Fruit fly (Drosophila melanogaster): ENCODE data around the gene CG12268.

Gene CG12268

dm6 chr3R:23921701-23922501 lies 26.3 kb downstream of the CG12268 start (continued):
- TF ChIP-seq CG32006 (GFP tag; optimal IDR thresholded peaks at IDR 0.05): peak; percentile 76
- TF ChIP-seq esn (GFP tag; optimal IDR thresholded peaks at IDR 0.05): no peak
- no peak for TF ChIP-seq cyc (GFP tag; optimal IDR thresholded peaks at IDR 0.05)
- peak; percentile 60; the same call in 2 of the 3 replicates for TF ChIP-seq CG6163 (GFP tag; IDR thresholded peaks at IDR 0.05)
- no peak for TF ChIP-seq Lpt (GFP tag; optimal IDR thresholded peaks at IDR 0.05)
- TF ChIP-seq CG8632 (GFP tag; optimal IDR thresholded peaks at IDR 0.05): peak; percentile 30
- TF ChIP-seq CG7368 (GFP tag; optimal IDR thresholded peaks at IDR 0.05): peak; percentile 47
- TF ChIP-seq CG10669 (GFP tag; optimal IDR thresholded peaks at IDR 0.05): peak; percentile 49
- TF ChIP-seq CG3032 (tag; optimal IDR thresholded peaks at IDR 0.05): peak; percentile 47
- no peak for TF ChIP-seq CG8319 (GFP tag; optimal IDR thresholded peaks at IDR 0.05)
- peak; percentile 69 for TF ChIP-seq Hr4 (GFP tag; optimal IDR thresholded peaks at IDR 0.05)
- TF ChIP-seq CG6792 (GFP tag; optimal IDR thresholded peaks at IDR 0.05): peak; percentile 26
- no peak for TF ChIP-seq spab (GFP tag; optimal IDR thresholded peaks at IDR 0.05)
- TF ChIP-seq fd59A (GFP tag; optimal IDR thresholded peaks at IDR 0.05): no peak
- TF ChIP-seq fkh (GFP tag; optimal IDR thresholded peaks at IDR 0.05): peak; percentile 92
- no peak for TF ChIP-seq fd85E (GFP tag; optimal IDR thresholded peaks at IDR 0.05)
- TF ChIP-seq net (GFP tag; optimal IDR thresholded peaks at IDR 0.05): peak; percentile 26
- TF ChIP-seq CG34406 (GFP tag; optimal IDR thresholded peaks at IDR 0.05): peak; percentile 12
- TF ChIP-seq CG3919 (GFP tag; optimal IDR thresholded peaks at IDR 0.05): peak; percentile 42
- peak; percentile 12 for TF ChIP-seq CG11902 (GFP tag; optimal IDR thresholded peaks at IDR 0.05)
- TF ChIP-seq pdm3 (GFP tag; optimal IDR thresholded peaks at IDR 0.05): peak; percentile 31
- no peak for TF ChIP-seq Eip93F (GFP tag; optimal IDR thresholded peaks at IDR 0.05)
- TF ChIP-seq Sox15 (GFP tag; optimal IDR thresholded peaks at IDR 0.05): no peak
- TF ChIP-seq eg (GFP tag; IDR thresholded peaks at IDR 0.05): peak; percentile 81
- no peak for TF ChIP-seq Blimp-1 (GFP tag; optimal IDR thresholded peaks at IDR 0.05)
- TF ChIP-seq CG6276 (GFP tag; optimal IDR thresholded peaks at IDR 0.05): no peak
- TF ChIP-seq achi (GFP tag; optimal IDR thresholded peaks at IDR 0.05): peak; percentile 61

dm6 chr3R:23920874-23921539 lies 27.2 kb downstream of the CG12268 start:
- TF ChIP-seq CG8119 (GFP tag; IDR thresholded peaks at IDR 0.05) (peak; percentile 37; the same call in 2 of the 3 replicates), CG34406 (GFP tag; optimal IDR thresholded peaks at IDR 0.05) (peak; percentile 45), Lpt (GFP tag; optimal IDR thresholded peaks at IDR 0.05) (no peak), CG6792 (GFP tag; optimal IDR thresholded peaks at IDR 0.05) (peak; percentile 22), CG7368 (GFP tag; optimal IDR thresholded peaks at IDR 0.05) (peak; percentile 49), ss (GFP tag; optimal IDR thresholded peaks at IDR 0.05) (peak; percentile 13 to 55), salr (GFP tag; optimal IDR thresholded peaks at IDR 0.05) (peak in 1 of 2 experiments; percentile 59), svp (GFP tag) (peak; percentile 79), pdm3 (GFP tag; optimal IDR thresholded peaks at IDR 0.05) (peak; percentile 48), achi (GFP tag; optimal IDR thresholded peaks at IDR 0.05) (peak; percentile 32), eg (GFP tag; IDR thresholded peaks at IDR 0.05) (peak; percentile 74), Eip75B (GFP tag; optimal IDR thresholded peaks at IDR 0.05) (peak; percentile 6), CG8632 (GFP tag; optimal IDR thresholded peaks at IDR 0.05) (peak; percentile 10), OdsH (GFP tag; optimal IDR thresholded peaks at IDR 0.05) (no peak), CG6854 (GFP tag; optimal IDR thresholded peaks at IDR 0.05) (no peak), acj6 (GFP tag; optimal IDR thresholded peaks at IDR 0.05) (peak; percentile 42), cyc (GFP tag; optimal IDR thresholded peaks at IDR 0.05) (peak; percentile 43), CG3032 (tag; optimal IDR thresholded peaks at IDR 0.05) (peak; percentile 26), CG1621 (tag; optimal IDR thresholded peaks at IDR 0.05) (peak; percentile 42), CG3919 (GFP tag; optimal IDR thresholded peaks at IDR 0.05) (peak; percentile 36), Hr39 (GFP tag; optimal IDR thresholded peaks at IDR 0.05) (peak; percentile 74), CG8319 (GFP tag; optimal IDR thresholded peaks at IDR 0.05) (no peak), dsx (GFP tag; optimal IDR thresholded peaks at IDR 0.05; ENCODE audit: poor library complexity, severe bottlenecking) (peak; percentile 99), CG6276 (GFP tag; optimal IDR thresholded peaks at IDR 0.05) (no peak), CG11294 (GFP tag; IDR thresholded peaks at IDR 0.05) (no peak), dac (GFP tag; optimal IDR thresholded peaks at IDR 0.05) (no peak), esn (GFP tag; optimal IDR thresholded peaks at IDR 0.05) (peak; percentile 71), Smox (GFP tag; optimal IDR thresholded peaks at IDR 0.05) (peak; percentile 31), Sox14 (GFP tag; optimal IDR thresholded peaks at IDR 0.05) (peak; percentile 78), CG10669 (GFP tag; optimal IDR thresholded peaks at IDR 0.05) (peak; percentile 50), fd59A (GFP tag; optimal IDR thresholded peaks at IDR 0.05) (peak; percentile 23), Eip78C (GFP tag) (peak; percentile 78), CG6163 (GFP tag; IDR thresholded peaks at IDR 0.05) (peak; percentile 80), Ets21C (GFP tag; optimal IDR thresholded peaks at IDR 0.05) (peak; percentile 2), CG6808 (GFP tag; optimal IDR thresholded peaks at IDR 0.05) (peak; percentile 49)
